Worm (Caenorhabditis elegans) whole organism, L4 larva: ENCODE data around the gene F11C1.1.

Experiments used
- T26A8.4 ChIP-seq: fragments of 200-800 bp; sonication (Bioruptor generic); IDR thresholded peaks from 2 replicates; pipeline ENCODE4 v1.3.6; 2022; ENCODE audit warnings: missing genetic modification characterization, missing compliant biosample characterization
- ceh-62 ChIP-seq: sonication (generic microtip); optimal IDR thresholded peaks from 2 replicates; lab custom pipeline; 2017; ENCODE audit warnings: missing biosample characterization, missing genetic modification characterization
- egl-27 ChIP-seq: sonication (generic microtip); optimal IDR thresholded peaks from 3 replicates; lab custom pipeline; 2017; ENCODE audit warnings: missing biosample characterization, missing genetic modification reagents, missing genetic modification characterization
- lin-39 ChIP-seq: fragments of 150-350 bp; optimal IDR thresholded peaks from 2 replicates; lab custom pipeline; 2014; ENCODE audit warnings: missing biosample characterization, missing genetic modification reagents, missing genetic modification characterization
- nhr-25 ChIP-seq: sonication (generic microtip); optimal IDR thresholded peaks from 2 replicates; lab custom pipeline; 2017; ENCODE audit warnings: missing genetic modification characterization, mild to moderate bottlenecking, missing compliant biosample characterization, antibody characterized with exemption, moderate library complexity, borderline replicate concordance; ENCODE audit not compliant: insufficient read depth
- nhr-76 ChIP-seq: fragments of 150-350 bp; optimal IDR thresholded peaks from 2 replicates; lab custom pipeline; 2014; ENCODE audit warnings: missing biosample characterization, missing genetic modification characterization

DNA sequence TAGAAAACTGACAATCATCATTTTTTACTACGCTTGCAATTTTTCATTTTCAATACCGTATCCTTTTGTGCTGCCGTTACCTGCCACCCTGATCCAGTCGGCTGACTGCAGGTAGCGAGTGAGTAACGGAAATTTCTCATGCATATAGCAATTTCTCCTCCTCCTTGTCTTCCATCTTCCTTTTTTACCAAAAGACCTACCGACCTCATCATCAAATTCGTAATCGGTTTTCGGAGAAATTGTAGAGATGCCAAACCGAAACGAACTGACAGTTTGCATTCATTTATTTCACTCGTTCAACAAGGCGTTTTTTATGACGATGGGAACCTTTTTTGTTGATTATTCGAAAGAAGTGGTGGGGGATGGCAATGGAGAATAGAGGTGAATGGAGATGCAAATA, 25.9 kb upstream of the F11C1.1 start:
- TF ChIP-seq ceh-62 (tag; lab: Kevin White, UChicago): no peak
- no peak for TF ChIP-seq egl-27
- no peak for TF ChIP-seq T26A8.4 (GFP tag; lab: Robert Waterston, UW)
- TF ChIP-seq lin-39 (tag; lab: Kevin White, UChicago): no peak
- no peak for TF ChIP-seq nhr-76
- peak; percentile 14 for TF ChIP-seq nhr-25 (tag; lab: Kevin White, UChicago)
